In the genomic region with DNA sequence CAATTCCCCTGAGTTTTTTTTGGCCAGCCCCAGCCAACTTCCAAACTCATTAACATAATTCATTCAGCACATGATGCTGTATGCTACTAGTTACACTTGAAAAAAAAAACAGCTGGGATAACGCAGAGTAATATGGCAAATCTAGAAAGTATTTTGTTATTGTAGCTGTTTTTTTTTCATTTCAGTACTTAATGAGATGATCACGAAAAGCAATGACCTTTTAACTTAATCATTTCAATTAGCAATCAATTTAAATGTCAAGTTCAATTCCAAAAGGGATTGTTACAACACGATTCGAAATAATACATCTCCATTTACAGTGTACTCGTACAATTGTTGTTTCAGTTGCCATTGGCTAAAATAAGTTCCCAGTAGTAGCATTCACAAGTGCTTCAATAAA, we compare ENCODE assay signal across 2 fruit fly cellular contexts.
TF ChIP-seq lines count a peak whose summit lies in the region.

No protein-coding gene starts in this region.

- TF ChIP-seq CTCF in whole organism, embryonic (GFP tag; optimal IDR thresholded peaks at IDR 0.05; lab: Kevin White, UChicago) = no peak

TF ChIP-seq in whole organism, embryonic, 481 proteins besides CTCF, POLR2A, EP300 and RAD21 (continues in another document):
- TF ChIP-seq Ets65A (GFP tag; lab: Kevin White, UChicago) = peak; percentile 87
- TF ChIP-seq dmrt99B (tag; optimal IDR thresholded peaks at IDR 0.05; lab: Kevin White, UChicago) = peak; percentile 34
- TF ChIP-seq gem (tag; optimal IDR thresholded peaks at IDR 0.05; lab: Kevin White, UChicago) = peak; percentile 25
- TF ChIP-seq Sry-β (GFP tag; optimal IDR thresholded peaks at IDR 0.05; lab: Kevin White, UChicago) = no peak
- TF ChIP-seq Fer1 (GFP tag; optimal IDR thresholded peaks at IDR 0.05; lab: Kevin White, UChicago) = no peak
- no peak for TF ChIP-seq MBD-R2 (GFP tag; IDR thresholded peaks at IDR 0.05; lab: Robert Waterston, UW)
- no peak for TF ChIP-seq bsh (GFP tag; optimal IDR thresholded peaks at IDR 0.05; lab: Kevin White, UChicago)
- TF ChIP-seq ato (GFP tag; IDR thresholded peaks at IDR 0.05; lab: Robert Waterston, UW; ENCODE audit: partially characterized antibody) = no peak
- no peak for TF ChIP-seq Xbp1 (GFP tag; optimal IDR thresholded peaks at IDR 0.05; lab: Kevin White, UChicago)
- no peak for TF ChIP-seq HLHmδ (GFP tag; optimal IDR thresholded peaks at IDR 0.05; lab: Kevin White, UChicago)
- peak; percentile 37 for TF ChIP-seq CG11504 (tag; optimal IDR thresholded peaks at IDR 0.05; lab: Kevin White, UChicago)
- no peak for TF ChIP-seq hkb (optimal IDR thresholded peaks at IDR 0.05; lab: Kevin White, UChicago)
- TF ChIP-seq hkb (GFP tag; IDR thresholded peaks at IDR 0.05; lab: Robert Waterston, UW) = no peak
- peak; percentile 41; the same call in 1 of the 3 replicates for TF ChIP-seq ci (GFP tag; IDR thresholded peaks at IDR 0.05; lab: Robert Waterston, UW)
- no peak for TF ChIP-seq gro (GFP tag; optimal IDR thresholded peaks at IDR 0.05; lab: Kevin White, UChicago)
- TF ChIP-seq CG17361 (GFP tag; IDR thresholded peaks at IDR 0.05; lab: Robert Waterston, UW) = no peak
- TF ChIP-seq zf30C (GFP tag; optimal IDR thresholded peaks at IDR 0.05; lab: Kevin White, UChicago) = no peak
- 0 out of 2 replicates have a peak, but pooled peaks have one; percentile 29 for TF ChIP-seq vvl (GFP tag; IDR thresholded peaks at IDR 0.05; lab: Robert Waterston, UW)
- no peak for TF ChIP-seq CG10321 (GFP tag; IDR thresholded peaks at IDR 0.05; lab: Robert Waterston, UW)
- TF ChIP-seq fd102C (GFP tag; optimal IDR thresholded peaks at IDR 0.05; lab: Kevin White, UChicago) = no peak
- TF ChIP-seq CG4424 (GFP tag; optimal IDR thresholded peaks at IDR 0.05; lab: Kevin White, UChicago) = no peak
- TF ChIP-seq abd-A (tag; optimal IDR thresholded peaks at IDR 0.05; lab: Kevin White, UChicago) = no peak
- TF ChIP-seq Med (GFP tag; lab: Kevin White, UChicago) = peak; percentile 52
- TF ChIP-seq sim (GFP tag; IDR thresholded peaks at IDR 0.05; lab: Robert Waterston, UW) = no peak
- TF ChIP-seq al (GFP tag; IDR thresholded peaks at IDR 0.05; lab: Robert Waterston, UW) = no peak
- TF ChIP-seq croc (GFP tag; conservative IDR thresholded peaks at IDR 0.05; lab: Robert Waterston, UW) = no peak
- TF ChIP-seq CG32767 (GFP tag; IDR thresholded peaks at IDR 0.05; lab: Robert Waterston, UW) = no peak
- no peak for TF ChIP-seq seq (GFP tag; IDR thresholded peaks at IDR 0.05; lab: Robert Waterston, UW)
- TF ChIP-seq crol (GFP tag; IDR thresholded peaks at IDR 0.05; lab: Robert Waterston, UW) = no peak
- no peak for TF ChIP-seq CG31224 (GFP tag; IDR thresholded peaks at IDR 0.05; lab: Robert Waterston, UW)
- TF ChIP-seq Ssrp (tag; optimal IDR thresholded peaks at IDR 0.05; lab: Kevin White, UChicago) = no peak
- peak; percentile 29; the same call in 1 of the 3 replicates for TF ChIP-seq tgo (GFP tag; IDR thresholded peaks at IDR 0.05; lab: Robert Waterston, UW)
- no peak for TF ChIP-seq CG10565 (GFP tag; optimal IDR thresholded peaks at IDR 0.05; lab: Kevin White, UChicago)
- no peak for TF ChIP-seq CG10959 (GFP tag; IDR thresholded peaks at IDR 0.05; lab: Robert Waterston, UW)
- peak; percentile 29 for TF ChIP-seq Antp (GFP tag; optimal IDR thresholded peaks at IDR 0.05; lab: Kevin White, UChicago)
- peak; percentile 23 for TF ChIP-seq CG13424 (tag; optimal IDR thresholded peaks at IDR 0.05; lab: Kevin White, UChicago)
- TF ChIP-seq pros (GFP tag; optimal IDR thresholded peaks at IDR 0.05; lab: Kevin White, UChicago) = no peak
- peak; percentile 33 for TF ChIP-seq CG15269 (tag; optimal IDR thresholded peaks at IDR 0.05; lab: Kevin White, UChicago)
- TF ChIP-seq CG2202 (tag; optimal IDR thresholded peaks at IDR 0.05; lab: Kevin White, UChicago) = no peak
- TF ChIP-seq Rfx (GFP tag; IDR thresholded peaks at IDR 0.05; lab: Robert Waterston, UW) = peak; percentile 37
- peak; percentile 74 for TF ChIP-seq sens (GFP tag; lab: Kevin White, UChicago)
- no peak for TF ChIP-seq pho (GFP tag; optimal IDR thresholded peaks at IDR 0.05; lab: Kevin White, UChicago)
- TF ChIP-seq Stat92E (GFP tag; optimal IDR thresholded peaks at IDR 0.05; lab: Kevin White, UChicago) = no peak
- TF ChIP-seq HLH3B (GFP tag; IDR thresholded peaks at IDR 0.05; lab: Robert Waterston, UW) = no peak
- peak; percentile 21 for TF ChIP-seq CoRest (tag; optimal IDR thresholded peaks at IDR 0.05; lab: Kevin White, UChicago)
- no peak for TF ChIP-seq oc (tag; optimal IDR thresholded peaks at IDR 0.05; lab: Kevin White, UChicago)

TF ChIP-seq in whole organism, prepupa, 60 proteins besides CTCF, POLR2A, EP300 and RAD21:
- TF ChIP-seq Ets21C (GFP tag; optimal IDR thresholded peaks at IDR 0.05; lab: Kevin White, UChicago) (no peak), spab (GFP tag; optimal IDR thresholded peaks at IDR 0.05; lab: Kevin White, UChicago) (no peak), Hr4 (GFP tag; optimal IDR thresholded peaks at IDR 0.05; lab: Kevin White, UChicago) (no peak), dsx (GFP tag; optimal IDR thresholded peaks at IDR 0.05; lab: Kevin White, UChicago; ENCODE audit: poor library complexity, severe bottlenecking) (no peak), CG8632 (GFP tag; optimal IDR thresholded peaks at IDR 0.05; lab: Kevin White, UChicago) (no peak), Met (GFP tag; optimal IDR thresholded peaks at IDR 0.05; lab: Kevin White, UChicago) (no peak), CG9139 (GFP tag; optimal IDR thresholded peaks at IDR 0.05; lab: Kevin White, UChicago) (no peak), CG8119 (GFP tag; IDR thresholded peaks at IDR 0.05; lab: Robert Waterston, UW) (no peak), CG15336 (GFP tag; IDR thresholded peaks at IDR 0.05; lab: Robert Waterston, UW) (no peak), pdm3 (GFP tag; optimal IDR thresholded peaks at IDR 0.05; lab: Kevin White, UChicago) (peak; percentile 23), Eip78C (GFP tag; lab: Kevin White, UChicago) (peak; percentile 69), svp (GFP tag; lab: Kevin White, UChicago) (peak; percentile 59), Sox14 (GFP tag; optimal IDR thresholded peaks at IDR 0.05; lab: Kevin White, UChicago) (no peak)
